Fruit fly (Drosophila melanogaster): Measurements from ENCODE around the gene CG32204.
A peak's percentile ranks its signal among the peaks of the same experiment; 100 is the strongest.

Gene CG32204

DNA sequence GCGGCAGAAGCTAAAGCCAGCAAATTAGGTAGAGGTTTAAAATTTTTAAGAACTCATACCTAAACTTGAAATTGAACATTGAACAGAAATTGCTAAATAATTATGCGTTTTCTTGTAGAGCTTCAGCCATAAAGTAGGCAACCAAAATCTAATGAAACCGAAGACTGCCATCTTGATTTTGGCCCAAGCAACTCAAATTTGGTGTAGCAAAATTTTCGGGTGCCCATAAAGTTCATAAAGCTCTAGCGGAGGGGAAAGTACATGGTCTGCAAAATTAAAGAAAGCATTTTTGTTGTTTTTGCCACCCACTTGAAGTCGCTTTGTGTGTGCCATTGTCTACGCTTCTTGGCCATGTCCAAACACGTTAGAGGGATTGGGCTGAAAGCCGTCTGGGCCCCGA is 11.2 kb upstream of the CG32204 start:
- no peak for TF ChIP-seq CG2875 (GFP tag; optimal IDR thresholded peaks at IDR 0.05)
- TF ChIP-seq CTCF (GFP tag; optimal IDR thresholded peaks at IDR 0.05), result peak; percentile 4
- TF ChIP-seq CG9727 (GFP tag; optimal IDR thresholded peaks at IDR 0.05), result no peak
- TF ChIP-seq CG13287 (GFP tag; IDR thresholded peaks at IDR 0.05; ENCODE audit: partially characterized antibody), result 0 out of 2 replicates have a peak, but pooled peaks have one; percentile 18
- TF ChIP-seq nom (GFP tag; optimal IDR thresholded peaks at IDR 0.05), result no peak
- TF ChIP-seq CG15601 (tag; optimal IDR thresholded peaks at IDR 0.05), result peak; percentile 18

DNA sequence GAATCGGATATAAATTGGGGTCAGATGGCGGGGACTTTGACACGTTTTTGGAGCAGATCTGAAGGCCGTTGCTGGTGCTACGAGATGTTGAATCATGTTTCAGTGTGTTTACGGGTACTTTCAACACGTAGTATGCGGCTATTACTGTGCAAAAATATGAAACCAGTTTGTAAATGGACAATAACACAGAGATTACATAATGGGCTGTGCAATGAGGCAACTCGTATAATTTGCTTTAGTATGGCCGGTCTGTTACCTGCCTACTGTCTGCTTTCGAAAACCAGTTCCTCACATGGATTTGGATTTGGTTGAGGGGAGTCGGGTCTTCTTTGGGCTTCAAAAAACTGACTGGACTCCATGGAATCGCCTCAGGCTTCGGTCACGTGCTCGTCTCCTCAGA is 6.6 kb upstream of the CG32204 start:
- TF ChIP-seq CG17829 (tag; optimal IDR thresholded peaks at IDR 0.05), result no peak
- peak in 1 of 2 experiments; percentile 25 for TF ChIP-seq Hr78 (GFP tag; optimal IDR thresholded peaks at IDR 0.05)
- no peak for TF ChIP-seq Deaf1 (tag; optimal IDR thresholded peaks at IDR 0.05)
- no peak for TF ChIP-seq tap (tag; optimal IDR thresholded peaks at IDR 0.05)
- TF ChIP-seq chinmo (GFP tag; IDR thresholded peaks at IDR 0.05; ENCODE audit: partially characterized antibody), result 0 out of 4 replicates have a peak, but pooled peaks have one; percentile 50
- TF ChIP-seq Pdp1 (GFP tag; optimal IDR thresholded peaks at IDR 0.05), result peak in 1 of 2 experiments; percentile 87
- no peak for TF ChIP-seq CG11696 (GFP tag; IDR thresholded peaks at IDR 0.05)
- peak; percentile 84 for TF ChIP-seq cwo (GFP tag; optimal IDR thresholded peaks at IDR 0.05)
- TF ChIP-seq vvl (GFP tag; IDR thresholded peaks at IDR 0.05), result 0 out of 2 replicates have a peak, but pooled peaks have one; percentile 42
- TF ChIP-seq Elba2 (GFP tag; optimal IDR thresholded peaks at IDR 0.05), result no peak
- TF ChIP-seq odd (GFP tag; optimal IDR thresholded peaks at IDR 0.05), result no peak
- TF ChIP-seq CG2199 (GFP tag; IDR thresholded peaks at IDR 0.05), result no peak
- no peak for TF ChIP-seq CG4854 (GFP tag; optimal IDR thresholded peaks at IDR 0.05)
- no peak for TF ChIP-seq yki (optimal IDR thresholded peaks at IDR 0.05)
- no peak for TF ChIP-seq eyg (GFP tag; optimal IDR thresholded peaks at IDR 0.05)
- no peak for TF ChIP-seq kni (GFP tag; optimal IDR thresholded peaks at IDR 0.05)

DNA sequence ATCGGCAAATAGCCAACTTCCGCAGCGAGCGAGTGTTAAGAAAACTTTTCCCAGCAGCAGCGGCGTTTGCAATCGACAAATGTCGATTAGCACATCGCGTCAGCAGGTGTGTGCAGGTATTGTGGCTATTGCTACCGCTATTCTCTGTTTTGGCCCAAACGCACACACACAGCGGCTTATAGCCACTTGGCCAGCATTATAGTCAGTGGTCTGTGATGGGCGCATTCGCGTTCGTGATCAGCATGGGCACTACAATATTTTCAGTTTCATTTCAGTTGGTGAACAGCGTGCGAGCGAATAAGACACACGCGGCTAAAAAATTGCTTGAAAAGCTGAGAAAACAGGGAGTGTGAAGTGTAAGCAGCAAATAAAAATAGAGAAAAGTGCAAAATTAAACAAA is 4.5 kb upstream of the CG32204 start, which contains the start of gene CG6836:
Gene CG6836 (plus strand): TSS at position 271 of the 400 bp plus-strand sequence.
- TF ChIP-seq CG6689 (GFP tag; IDR thresholded peaks at IDR 0.05) (peak; percentile 6; the same call in 1 of the 2 replicates), wek (GFP tag; optimal IDR thresholded peaks at IDR 0.05) (no peak), Ptx1 (GFP tag; IDR thresholded peaks at IDR 0.05) (no peak), gem (tag; optimal IDR thresholded peaks at IDR 0.05) (no peak), dmrt99B (tag; optimal IDR thresholded peaks at IDR 0.05) (no peak), CG6272 (GFP tag; IDR thresholded peaks at IDR 0.05) (0 out of 2 replicates have a peak, but pooled peaks have one; percentile 21), Doc2 (GFP tag; IDR thresholded peaks at IDR 0.05) (no peak), CG7786 (GFP tag; optimal IDR thresholded peaks at IDR 0.05) (no peak), CG34422 (GFP tag; IDR thresholded peaks at IDR 0.05) (no peak; the same call in 2 of the 3 replicates), inv (GFP tag; IDR thresholded peaks at IDR 0.05; ENCODE audit: partially characterized antibody) (no peak), CG12769 (tag; optimal IDR thresholded peaks at IDR 0.05) (peak; percentile 12), HLHmδ (GFP tag; optimal IDR thresholded peaks at IDR 0.05) (no peak), Gug (GFP tag; IDR thresholded peaks at IDR 0.05) (no peak), CG8290 (GFP tag; optimal IDR thresholded peaks at IDR 0.05) (no peak), CG8290 (tag; optimal IDR thresholded peaks at IDR 0.05) (peak in 1 of 2 experiments; percentile 20), mirr (GFP tag; optimal IDR thresholded peaks at IDR 0.05) (peak; percentile 10), ham (GFP tag; IDR thresholded peaks at IDR 0.05) (no peak), CG11085 (GFP tag; IDR thresholded peaks at IDR 0.05) (no peak), vvl (GFP tag; IDR thresholded peaks at IDR 0.05) (peak; percentile 44; the same call in 1 of the 2 replicates), hth (optimal IDR thresholded peaks at IDR 0.05) (no peak), CG14667 (GFP tag; IDR thresholded peaks at IDR 0.05) (0 out of 2 replicates have a peak, but pooled peaks have one; percentile 6), CG12659 (GFP tag; optimal IDR thresholded peaks at IDR 0.05) (no peak), ken (GFP tag; IDR thresholded peaks at IDR 0.05) (peak; percentile 28; the same call in 1 of the 3 replicates), MESR4 (GFP tag; optimal IDR thresholded peaks at IDR 0.05) (no peak), CG13775 (GFP tag; optimal IDR thresholded peaks at IDR 0.05) (no peak), Med (GFP tag) (peak; percentile 64), Ada2b (GFP tag; IDR thresholded peaks at IDR 0.05) (no peak), CG9932 (GFP tag; IDR thresholded peaks at IDR 0.05) (no peak), sens (GFP tag) (peak; percentile 52)

Measured in whole organism, embryonic.